Fruit fly (Drosophila melanogaster) whole organism, embryonic: ENCODE data around the gene Max.
A peak's percentile ranks its signal among the peaks of the same experiment; 100 is the strongest.

Experiments used
- CG1024 ChIP-seq: fragments of 200-800 bp; sonication (Bioruptor generic); IDR thresholded peaks from 2 replicates; pipeline ENCODE4 v1.3.6; 2022; ENCODE audit warnings: missing biosample characterization, missing genetic modification characterization
- CG10366 ChIP-seq: fragments of 200-800 bp; sonication (Bioruptor generic); IDR thresholded peaks from 2 replicates; pipeline ENCODE4 v1.3.6; 2022; ENCODE audit warnings: missing biosample characterization, missing genetic modification characterization
- CG10654 ChIP-seq: fragments of 200-800 bp; sonication (Bioruptor generic); optimal IDR thresholded peaks from 2 replicates; lab custom pipeline; 2016; ENCODE audit warnings: missing biosample characterization, missing genetic modification characterization
- CG12104 ChIP-seq: fragments of 200-800 bp; sonication (Bioruptor generic); optimal IDR thresholded peaks from 3 replicates; lab custom pipeline; 2016; ENCODE audit warnings: missing biosample characterization, missing genetic modification characterization
- CG13287 ChIP-seq: fragments of 200-800 bp; sonication (Bioruptor generic); IDR thresholded peaks from 2 replicates; pipeline ENCODE4 v1.3.6; 2022; ENCODE audit warnings: missing biosample characterization, missing genetic modification characterization; ENCODE audit not compliant: partially characterized antibody
- CG13775 ChIP-seq: fragments of 200-800 bp; sonication (Bioruptor generic); optimal IDR thresholded peaks from 3 replicates; lab custom pipeline; 2017; ENCODE audit warnings: missing biosample characterization, mild to moderate bottlenecking, missing genetic modification characterization
- CG14050 ChIP-seq: fragments of 200-800 bp; sonication (Bioruptor generic); IDR thresholded peaks from 3 replicates; pipeline ENCODE4 v1.3.6; 2022; ENCODE audit warnings: missing biosample characterization, missing genetic modification characterization
- CG1529 ChIP-seq: fragments of 200-800 bp; sonication (Bioruptor generic); optimal IDR thresholded peaks from 3 replicates; lab custom pipeline; 2018; ENCODE audit warnings: missing biosample characterization, missing genetic modification characterization
- CG17568 ChIP-seq: fragments of 200-800 bp; sonication (Bioruptor generic); optimal IDR thresholded peaks from 2 replicates; lab custom pipeline; 2018; ENCODE audit warnings: missing biosample characterization, mild to moderate bottlenecking, missing genetic modification characterization, moderate library complexity
- CG18599 ChIP-seq: fragments of 200-800 bp; sonication (Bioruptor generic); optimal IDR thresholded peaks from 3 replicates; lab custom pipeline; 2017; ENCODE audit warnings: missing biosample characterization, missing genetic modification characterization, mild to moderate bottlenecking, moderate library complexity, missing genetic modification reagents
- CG31224 ChIP-seq: fragments of 200-800 bp; sonication (Bioruptor generic); IDR thresholded peaks from 2 replicates; pipeline ENCODE4 v1.3.6; 2022; ENCODE audit warnings: missing biosample characterization, missing genetic modification characterization
- CG34224 ChIP-seq: fragments of 200-800 bp; sonication (Bioruptor generic); IDR thresholded peaks from 3 replicates; pipeline ENCODE4 v1.3.6; 2022; ENCODE audit warnings: missing biosample characterization, missing genetic modification characterization; ENCODE audit not compliant: partially characterized antibody
- CG3838 ChIP-seq: fragments of 200-800 bp; sonication (Bioruptor generic); optimal IDR thresholded peaks from 3 replicates; lab custom pipeline; 2016; ENCODE audit warnings: missing biosample characterization, missing genetic modification characterization
- CG3847 ChIP-seq: fragments of 200-800 bp; sonication (Bioruptor generic); IDR thresholded peaks from 2 replicates; pipeline ENCODE4 v1.3.6; 2022; ENCODE audit warnings: missing biosample characterization, missing genetic modification characterization
- CG4360 ChIP-seq: fragments of 200-800 bp; sonication (Bioruptor generic); IDR thresholded peaks from 2 replicates; pipeline ENCODE4 v1.3.6; 2022; ENCODE audit warnings: missing biosample characterization, missing genetic modification characterization
- CG6654 ChIP-seq: fragments of 200-800 bp; sonication (Bioruptor generic); optimal IDR thresholded peaks from 2 replicates; lab custom pipeline; 2017; ENCODE audit warnings: missing biosample characterization, mild to moderate bottlenecking, missing genetic modification characterization
- CG6791 ChIP-seq: fragments of 200-800 bp; sonication (Bioruptor generic); IDR thresholded peaks from 3 replicates; pipeline ENCODE4 v1.3.6; 2022; ENCODE audit warnings: missing biosample characterization, missing genetic modification characterization; ENCODE audit not compliant: partially characterized antibody
- CG7372 ChIP-seq: fragments of 200-800 bp; sonication (Bioruptor generic); IDR thresholded peaks from 2 replicates; pipeline ENCODE4 v1.3.6; 2022; ENCODE audit warnings: missing biosample characterization, missing genetic modification characterization
- CG7928 ChIP-seq: fragments of 200-800 bp; sonication (Bioruptor generic); optimal IDR thresholded peaks from 2 replicates; lab custom pipeline; 2017; ENCODE audit warnings: missing biosample characterization, mild to moderate bottlenecking, missing genetic modification characterization
- CG8290 ChIP-seq, 3 experiments: fragments of 200-800 bp; sonication (Bioruptor generic); optimal IDR thresholded peaks; 2 replicates each; lab custom pipeline; 2016 to 2019; ENCODE audit warnings: missing biosample characterization in 3 of 3, missing genetic modification characterization in 3 of 3, mild to moderate bottlenecking in 2 of 3, moderate library complexity in 1 of 3
- CG8944 ChIP-seq: fragments of 200-800 bp; sonication (Bioruptor generic); optimal IDR thresholded peaks from 3 replicates; lab custom pipeline; 2016; ENCODE audit warnings: missing biosample characterization, missing genetic modification characterization
- CG9797 ChIP-seq: fragments of 200-800 bp; sonication (Bioruptor generic); optimal IDR thresholded peaks from 3 replicates; lab custom pipeline; 2018; ENCODE audit warnings: missing biosample characterization, mild to moderate bottlenecking, missing genetic modification characterization
- CG9817 ChIP-seq: fragments of 200-800 bp; sonication (Bioruptor generic); optimal IDR thresholded peaks from 2 replicates; lab custom pipeline; 2018; ENCODE audit warnings: missing biosample characterization, mild to moderate bottlenecking, missing genetic modification characterization, moderate library complexity
- Dip3 ChIP-seq: fragments of 200-800 bp; sonication (Bioruptor generic); optimal IDR thresholded peaks from 3 replicates; lab custom pipeline; 2016; ENCODE audit warnings: missing biosample characterization, missing genetic modification characterization
- Elba2 ChIP-seq: fragments of 200-800 bp; sonication (Bioruptor generic); optimal IDR thresholded peaks from 3 replicates; lab custom pipeline; 2016; ENCODE audit warnings: missing biosample characterization, missing genetic modification characterization
- HLH54F ChIP-seq: fragments of 200-800 bp; sonication (Bioruptor generic); optimal IDR thresholded peaks from 3 replicates; lab custom pipeline; 2016; ENCODE audit warnings: missing biosample characterization, missing genetic modification characterization
- HmgD ChIP-seq: fragments of 200-800 bp; sonication (Bioruptor generic); optimal IDR thresholded peaks from 3 replicates; lab custom pipeline; 2016; ENCODE audit warnings: missing biosample characterization, missing genetic modification characterization
- Meics ChIP-seq: fragments of 200-800 bp; sonication (Bioruptor generic); optimal IDR thresholded peaks from 2 replicates; lab custom pipeline; 2017; ENCODE audit warnings: missing biosample characterization, mild to moderate bottlenecking, missing genetic modification characterization
- NC2β ChIP-seq: fragments of 200-800 bp; sonication (Bioruptor generic); optimal IDR thresholded peaks from 2 replicates; lab custom pipeline; 2016; ENCODE audit warnings: missing biosample characterization, missing genetic modification characterization
- NFAT ChIP-seq: fragments of 200-800 bp; sonication (Bioruptor generic); IDR thresholded peaks from 2 replicates; pipeline ENCODE4 v1.3.6; 2022; ENCODE audit warnings: missing biosample characterization, missing genetic modification characterization
- Optix ChIP-seq: fragments of 200-800 bp; sonication (Bioruptor generic); IDR thresholded peaks from 3 replicates; pipeline ENCODE4 v1.3.6; 2022; ENCODE audit warnings: missing biosample characterization, missing genetic modification characterization
- Sox100B ChIP-seq: fragments of 200-800 bp; sonication (Bioruptor generic); optimal IDR thresholded peaks from 3 replicates; lab custom pipeline; 2018; ENCODE audit warnings: missing biosample characterization, mild to moderate bottlenecking, missing genetic modification characterization
- ac ChIP-seq: fragments of 200-800 bp; sonication (Bioruptor generic); optimal IDR thresholded peaks from 3 replicates; lab custom pipeline; 2017; ENCODE audit warnings: missing biosample characterization, mild to moderate bottlenecking, missing genetic modification characterization
- ase ChIP-seq: fragments of 200-800 bp; sonication (Bioruptor generic); IDR thresholded peaks from 3 replicates; pipeline ENCODE4 v1.3.6; 2022; ENCODE audit warnings: missing biosample characterization, missing genetic modification characterization
- ato ChIP-seq: fragments of 200-800 bp; sonication (Bioruptor generic); IDR thresholded peaks from 2 replicates; pipeline ENCODE4 v1.3.6; 2022; ENCODE audit warnings: missing biosample characterization, missing genetic modification characterization; ENCODE audit not compliant: partially characterized antibody
- az2 ChIP-seq: fragments of 200-800 bp; sonication (Bioruptor generic); optimal IDR thresholded peaks from 3 replicates; lab custom pipeline; 2016; ENCODE audit warnings: missing biosample characterization, missing genetic modification characterization
- cato ChIP-seq: fragments of 200-800 bp; sonication (Bioruptor generic); optimal IDR thresholded peaks from 2 replicates; lab custom pipeline; 2016; ENCODE audit warnings: missing biosample characterization, missing genetic modification characterization, borderline replicate concordance
- chif ChIP-seq, 2 experiments: fragments of 200-800 bp; sonication (Bioruptor generic); optimal IDR thresholded peaks; 3 replicates each; lab custom pipeline; 2016; ENCODE audit warnings: missing biosample characterization in 2 of 2, missing genetic modification characterization in 2 of 2
- crc ChIP-seq: fragments of 200-800 bp; sonication (Bioruptor generic); optimal IDR thresholded peaks from 2 replicates; lab custom pipeline; 2016; ENCODE audit warnings: missing biosample characterization, missing genetic modification characterization
- ems ChIP-seq: fragments of 200-800 bp; sonication (Bioruptor generic); optimal IDR thresholded peaks from 3 replicates; lab custom pipeline; 2016; ENCODE audit warnings: missing biosample characterization, missing genetic modification characterization
- fd64A ChIP-seq: fragments of 200-800 bp; sonication (Bioruptor generic); optimal IDR thresholded peaks from 3 replicates; lab custom pipeline; 2018; ENCODE audit warnings: missing biosample characterization, mild to moderate bottlenecking, missing genetic modification characterization
- lola ChIP-seq, 3 experiments: fragments of >200 bp in 2 of 3; fragments of 200-800 bp in 1 of 3; sonication (Bioruptor generic) in 1 of 3; optimal IDR thresholded peaks; 2 replicates each; lab custom pipeline; 2017 to 2019; ENCODE audit warnings: missing biosample characterization in 3 of 3, missing genetic modification characterization in 3 of 3, mild to moderate bottlenecking in 1 of 3, moderate library complexity in 1 of 3
- mam ChIP-seq: fragments of 200-800 bp; sonication (Bioruptor generic); optimal IDR thresholded peaks from 3 replicates; lab custom pipeline; 2016; ENCODE audit warnings: missing biosample characterization, missing genetic modification characterization
- pum ChIP-seq: fragments of 200-800 bp; sonication (Bioruptor generic); optimal IDR thresholded peaks from 2 replicates; lab custom pipeline; 2016; ENCODE audit warnings: missing biosample characterization, missing genetic modification characterization
- pzg ChIP-seq: fragments of 200-800 bp; sonication (Bioruptor generic); optimal IDR thresholded peaks from 3 replicates; lab custom pipeline; 2018; ENCODE audit warnings: missing biosample characterization, mild to moderate bottlenecking, missing genetic modification characterization, moderate library complexity
- row ChIP-seq: fragments of 200-800 bp; sonication (Bioruptor generic); IDR thresholded peaks from 3 replicates; pipeline ENCODE4 v1.3.6; 2022; ENCODE audit warnings: missing biosample characterization, missing genetic modification characterization
- tgo ChIP-seq: fragments of 200-800 bp; sonication (Bioruptor generic); IDR thresholded peaks from 3 replicates; pipeline ENCODE4 v1.3.6; 2022; ENCODE audit warnings: missing biosample characterization, missing genetic modification characterization
- unpg ChIP-seq: fragments of 200-800 bp; sonication (Bioruptor generic); optimal IDR thresholded peaks from 3 replicates; lab custom pipeline; 2018; ENCODE audit warnings: missing biosample characterization, mild to moderate bottlenecking, missing genetic modification characterization, moderate library complexity
- vvl ChIP-seq: fragments of 200-800 bp; sonication (Bioruptor generic); IDR thresholded peaks from 2 replicates; pipeline ENCODE4 v1.3.6; 2022; ENCODE audit warnings: missing biosample characterization, missing genetic modification characterization
- wdn ChIP-seq: fragments of 200-800 bp; sonication (Bioruptor generic); IDR thresholded peaks from 2 replicates; pipeline ENCODE4 v1.3.6; 2022; ENCODE audit warnings: missing biosample characterization, missing genetic modification characterization
- zfh1 ChIP-seq: fragments of 200-800 bp; sonication (Bioruptor generic); IDR thresholded peaks from 3 replicates; pipeline ENCODE4 v1.3.6; 2022; ENCODE audit warnings: missing biosample characterization, missing genetic modification characterization

Gene Max

dm6 chr3L:19294235-19294612 lies 30.2 kb upstream of the Max start, which contains the start of gene fal (continued):
- TF ChIP-seq CG3847 (GFP tag; lab: Robert Waterston, UW) (peak; percentile 30; the same call in 1 of the 2 replicates), fd64A (GFP tag; lab: Kevin White, UChicago) (no peak), CG1529 (GFP tag; lab: Kevin White, UChicago) (no peak), CG6791 (GFP tag; lab: Robert Waterston, UW) (peak; percentile 71), HLH54F (GFP tag; lab: Kevin White, UChicago) (no peak), CG10366 (GFP tag; lab: Robert Waterston, UW) (no peak; the same call in 1 of the 2 replicates), CG8944 (peak; percentile 26), ac (GFP tag; lab: Kevin White, UChicago) (no peak), CG8290 (GFP tag; optimal IDR thresholded peaks at IDR 0.05; lab: Kevin White, UChicago) (peak; percentile 79), CG8290 (tag; optimal IDR thresholded peaks at IDR 0.05; lab: Kevin White, UChicago) (no peak), CG6654 (GFP tag; lab: Kevin White, UChicago) (no peak), CG13287 (GFP tag; lab: Robert Waterston, UW) (peak; percentile 67), unpg (GFP tag; lab: Kevin White, UChicago) (no peak), cato (GFP tag; lab: Kevin White, UChicago) (peak; percentile 37), zfh1 (GFP tag; lab: Robert Waterston, UW) (no peak), CG13775 (GFP tag; lab: Kevin White, UChicago) (no peak), NFAT (GFP tag; lab: Robert Waterston, UW) (0 out of 2 replicates have a peak, but pooled peaks have one; percentile 7), CG7372 (GFP tag; lab: Robert Waterston, UW) (no peak), CG7928 (GFP tag; lab: Kevin White, UChicago) (no peak), wdn (GFP tag; lab: Robert Waterston, UW) (no peak), CG1024 (no peak), HmgD (GFP tag; lab: Kevin White, UChicago) (peak; percentile 63), ato (peak; percentile 24; the same call in 1 of the 2 replicates), CG3838 (no peak), CG34224 (no peak), CG17568 (GFP tag; lab: Kevin White, UChicago) (no peak), az2 (GFP tag; lab: Kevin White, UChicago) (no peak), pzg (GFP tag; lab: Kevin White, UChicago) (peak; percentile 72), vvl (peak; percentile 13; the same call in 1 of the 2 replicates), Elba2 (peak; percentile 8), CG9817 (tag; lab: Kevin White, UChicago) (peak; percentile 27), row (GFP tag; lab: Robert Waterston, UW) (no peak; the same call in 2 of the 3 replicates), NC2β (GFP tag; lab: Kevin White, UChicago) (peak; percentile 4), Dip3 (GFP tag; lab: Kevin White, UChicago) (peak; percentile 26), Optix (no peak), CG18599 (GFP tag; lab: Kevin White, UChicago) (no peak), ems (GFP tag; lab: Kevin White, UChicago) (no peak), CG9797 (GFP tag; lab: Kevin White, UChicago) (peak; percentile 32), Meics (GFP tag; lab: Kevin White, UChicago) (peak; percentile 15), CG4360 (GFP tag; lab: Robert Waterston, UW) (no peak), CG31224 (GFP tag; lab: Robert Waterston, UW) (no peak), pum (GFP tag; lab: Kevin White, UChicago) (peak; percentile 12), mam (GFP tag; lab: Kevin White, UChicago) (peak; percentile 7), chif (GFP tag; optimal IDR thresholded peaks at IDR 0.05; lab: Kevin White, UChicago) (peak in 1 of 2 experiments; percentile 35), ase (GFP tag; lab: Robert Waterston, UW) (0 out of 3 replicates have a peak, but pooled peaks have one; percentile 7), CG14050 (no peak), crc (GFP tag; lab: Kevin White, UChicago) (no peak), Sox100B (GFP tag; lab: Kevin White, UChicago) (no peak), lola (GFP tag; optimal IDR thresholded peaks at IDR 0.05; lab: Kevin White, UChicago) (no peak), CG10654 (GFP tag; lab: Kevin White, UChicago) (peak; percentile 13), CG12104 (GFP tag; lab: Kevin White, UChicago) (no peak), tgo (peak; percentile 23; the same call in 1 of the 3 replicates)
